Fruit fly (Drosophila melanogaster): ENCODE results near the gene Vps60.

The Vps60 gene

DNA sequence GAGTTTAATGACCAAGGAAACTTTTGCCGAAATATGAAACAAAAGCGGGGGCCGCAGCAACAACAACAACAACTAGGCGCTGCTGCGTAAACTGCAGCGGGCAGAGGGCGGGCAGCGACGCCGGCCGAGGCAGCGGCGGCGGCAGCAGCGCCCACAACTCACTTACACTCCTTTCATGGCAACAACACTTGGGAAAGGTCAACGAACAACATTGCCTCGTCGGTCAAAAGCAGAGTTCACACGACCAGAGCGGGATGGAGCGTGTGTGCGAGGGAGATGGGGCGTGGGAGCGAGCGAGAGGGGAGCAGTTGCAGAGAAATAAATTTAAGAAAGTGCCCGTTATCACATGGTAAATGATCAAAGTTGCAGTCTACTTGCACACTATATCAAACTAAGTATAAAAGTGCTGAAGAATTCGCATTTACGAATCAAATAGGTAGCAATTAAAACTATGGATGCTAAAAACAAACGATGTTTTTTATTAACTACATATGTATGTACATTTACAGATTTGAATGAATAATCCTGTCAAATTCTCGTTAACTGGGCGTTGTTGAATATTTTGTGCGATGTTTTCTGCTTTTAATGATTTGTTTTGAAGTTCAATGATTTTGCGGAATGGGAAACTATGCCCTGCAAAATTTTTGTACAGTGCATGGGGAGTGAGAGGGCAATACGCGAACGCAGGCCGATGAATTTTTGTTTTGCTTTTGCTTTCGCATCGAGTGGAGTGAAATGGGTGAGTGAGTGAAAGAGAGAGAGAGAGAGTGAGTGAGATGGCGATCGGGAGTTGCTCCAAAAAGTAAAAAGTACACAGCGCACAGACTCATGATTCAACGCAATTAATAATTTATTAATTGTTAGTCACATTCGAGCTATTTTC lies 13.0 kb downstream of the Vps60 start:
- TF ChIP-seq chif (GFP tag; optimal IDR thresholded peaks at IDR 0.05) (peak in 1 of 2 experiments; percentile 2), CG12299 (tag; optimal IDR thresholded peaks at IDR 0.05) (no peak), CG4360 (GFP tag; IDR thresholded peaks at IDR 0.05) (peak; percentile 55; the same call in 1 of the 2 replicates), Rx (GFP tag; IDR thresholded peaks at IDR 0.05) (no peak), CG11695 (GFP tag; IDR thresholded peaks at IDR 0.05) (no peak), CG14441 (GFP tag; IDR thresholded peaks at IDR 0.05) (no peak), CG15479 (GFP tag; optimal IDR thresholded peaks at IDR 0.05) (no peak), CG14667 (GFP tag; IDR thresholded peaks at IDR 0.05) (no peak), CG2199 (GFP tag; IDR thresholded peaks at IDR 0.05) (no peak), CG4820 (GFP tag; optimal IDR thresholded peaks at IDR 0.05) (peak; percentile 31), CG32772 (GFP tag; IDR thresholded peaks at IDR 0.05) (no peak), jing (GFP tag; optimal IDR thresholded peaks at IDR 0.05) (no peak), Sox100B (GFP tag; optimal IDR thresholded peaks at IDR 0.05) (peak; percentile 21), NC2α (GFP tag; optimal IDR thresholded peaks at IDR 0.05) (no peak), Pdp1 (GFP tag; optimal IDR thresholded peaks at IDR 0.05) (no peak), CG8388 (GFP tag; optimal IDR thresholded peaks at IDR 0.05) (no peak), CG4282 (GFP tag; optimal IDR thresholded peaks at IDR 0.05) (no peak), z (GFP tag; IDR thresholded peaks at IDR 0.05) (peak; percentile 91), ranshi (GFP tag; IDR thresholded peaks at IDR 0.05) (no peak), Hr78 (GFP tag; optimal IDR thresholded peaks at IDR 0.05) (peak in 1 of 2 experiments; percentile 87), CG30403 (GFP tag; optimal IDR thresholded peaks at IDR 0.05) (peak; percentile 13), Side (GFP tag; optimal IDR thresholded peaks at IDR 0.05) (no peak), Asciz (GFP tag; optimal IDR thresholded peaks at IDR 0.05) (no peak), phol (tag; optimal IDR thresholded peaks at IDR 0.05) (peak; percentile 39), Sox102F (GFP tag; optimal IDR thresholded peaks at IDR 0.05) (peak; percentile 26), CG13296 (GFP tag; optimal IDR thresholded peaks at IDR 0.05) (no peak), slp2 (GFP tag; optimal IDR thresholded peaks at IDR 0.05) (no peak), chn (GFP tag; optimal IDR thresholded peaks at IDR 0.05) (peak; percentile 18), Gug (GFP tag; IDR thresholded peaks at IDR 0.05) (no peak), CG12104 (GFP tag; optimal IDR thresholded peaks at IDR 0.05) (no peak), Tbp (GFP tag; optimal IDR thresholded peaks at IDR 0.05) (no peak), CG17385 (GFP tag; optimal IDR thresholded peaks at IDR 0.05) (no peak), CG4424 (GFP tag; optimal IDR thresholded peaks at IDR 0.05) (peak; percentile 24), CG7839 (tag; optimal IDR thresholded peaks at IDR 0.05) (no peak), Hr3 (GFP tag; optimal IDR thresholded peaks at IDR 0.05) (no peak), jumu (GFP tag; optimal IDR thresholded peaks at IDR 0.05) (no peak), GATAe (GFP tag; conservative IDR thresholded peaks at IDR 0.05) (no peak), dmrt99B (tag; optimal IDR thresholded peaks at IDR 0.05) (peak; percentile 28), CG11504 (tag; optimal IDR thresholded peaks at IDR 0.05) (peak; percentile 47), CG12236 (GFP tag; optimal IDR thresholded peaks at IDR 0.05) (no peak), zfh2 (GFP tag; optimal IDR thresholded peaks at IDR 0.05) (no peak), CG3838 (GFP tag; optimal IDR thresholded peaks at IDR 0.05) (no peak), CG3281 (GFP tag; optimal IDR thresholded peaks at IDR 0.05) (no peak), Drgx (GFP tag; IDR thresholded peaks at IDR 0.05) (0 out of 2 replicates have a peak, but pooled peaks have one; percentile 29), CG17361 (GFP tag; IDR thresholded peaks at IDR 0.05) (0 out of 3 replicates have a peak, but pooled peaks have one; percentile 27), Ravus (GFP tag; IDR thresholded peaks at IDR 0.05) (no peak), Chrac-16 (GFP tag; optimal IDR thresholded peaks at IDR 0.05) (no peak), twi (tag; optimal IDR thresholded peaks at IDR 0.05) (no peak), fu2 (GFP tag; optimal IDR thresholded peaks at IDR 0.05) (no peak), org-1 (GFP tag; optimal IDR thresholded peaks at IDR 0.05) (no peak)

Measured in whole organism, embryonic.